Worm (Caenorhabditis elegans) whole organism, midembryonic: ENCODE measurements around the gene irld-63.

Source experiments
- T22C8.4 ChIP-seq: fragments of 200-800 bp; sonication (Bioruptor generic); IDR thresholded peaks from 2 replicates; pipeline ENCODE4 v1.3.6; 2022; ENCODE audit warnings: missing genetic modification characterization, missing compliant biosample characterization
- cog-1 ChIP-seq: sonication (generic microtip); optimal IDR thresholded peaks from 2 replicates; lab custom pipeline; 2016; ENCODE audit warnings: missing genetic modification characterization, missing compliant biosample characterization
- flt-1 ChIP-seq: fragments of 200-800 bp; sonication (Bioruptor generic); IDR thresholded peaks from 2 replicates; pipeline ENCODE4 v1.3.6; 2022; ENCODE audit warnings: missing genetic modification characterization, missing compliant biosample characterization
- klf-2 ChIP-seq: fragments of 200-800 bp; sonication (Bioruptor generic); conservative IDR thresholded peaks from 2 replicates; pipeline ENCODE4 v1.3.6; 2022; ENCODE audit warnings: missing genetic modification reagents, missing genetic modification characterization, missing compliant biosample characterization
- med-1 ChIP-seq: sonication (generic microtip); optimal IDR thresholded peaks from 2 replicates; lab custom pipeline; 2017; ENCODE audit warnings: missing genetic modification characterization, mild to moderate bottlenecking, missing compliant biosample characterization, antibody characterized with exemption, missing genetic modification reagents; ENCODE audit not compliant: insufficient read depth
- ref-1 ChIP-seq: fragments of 200-800 bp; sonication (Bioruptor generic); conservative IDR thresholded peaks from 2 replicates; pipeline ENCODE4 v1.3.6; 2022; ENCODE audit warnings: missing genetic modification reagents, missing genetic modification characterization, missing compliant biosample characterization
- tab-1 ChIP-seq: fragments of 200-800 bp; sonication (Bioruptor generic); IDR thresholded peaks from 2 replicates; pipeline ENCODE4 v1.3.6; 2022; ENCODE audit warnings: missing genetic modification characterization, missing compliant biosample characterization
- ztf-23 ChIP-seq: fragments of 200-800 bp; sonication (Bioruptor generic); IDR thresholded peaks from 2 replicates; pipeline ENCODE4 v1.3.6; 2022; ENCODE audit warnings: missing genetic modification reagents, missing genetic modification characterization, missing compliant biosample characterization
- ztf-29 ChIP-seq: fragments of 200-800 bp; sonication (Bioruptor generic); IDR thresholded peaks from 2 replicates; pipeline ENCODE4 v1.3.6; 2022; ENCODE audit warnings: missing genetic modification reagents, missing genetic modification characterization, missing compliant biosample characterization

The irld-63 gene

ce11 chrII:2975561-2976230 is 45.2 kb downstream of the irld-63 start:
- TF ChIP-seq flt-1 (GFP tag; lab: Robert Waterston, UW) (no peak), ztf-23 (GFP tag; lab: Robert Waterston, UW) (no peak), med-1 (GFP tag; lab: Kevin White, UChicago) (no peak), tab-1 (no peak), T22C8.4 (GFP tag; lab: Robert Waterston, UW) (no peak), ztf-29 (no peak), klf-2 (no peak), ref-1 (GFP tag; lab: Robert Waterston, UW) (no peak), cog-1 (tag; lab: Kevin White, UChicago) (no peak)

- TF ChIP-seq T22C8.4 (GFP tag; lab: Robert Waterston, UW): no peak
- no peak for TF ChIP-seq ref-1 (GFP tag; lab: Robert Waterston, UW)
- TF ChIP-seq cog-1 (tag; lab: Kevin White, UChicago): no peak
- TF ChIP-seq klf-2: no peak
- TF ChIP-seq ztf-23 (GFP tag; lab: Robert Waterston, UW): no peak
- no peak for TF ChIP-seq tab-1
- no peak for TF ChIP-seq flt-1 (GFP tag; lab: Robert Waterston, UW)
- no peak for TF ChIP-seq med-1 (GFP tag; lab: Kevin White, UChicago)
- TF ChIP-seq ztf-29: no peak
Observed at ce11 chrII:2976597-2976996, 46.1 kb downstream of the irld-63 start, which contains the start of gene nhr-88. Gene nhr-88, plus strand, starts transcription at chrII:2976639.

DNA sequence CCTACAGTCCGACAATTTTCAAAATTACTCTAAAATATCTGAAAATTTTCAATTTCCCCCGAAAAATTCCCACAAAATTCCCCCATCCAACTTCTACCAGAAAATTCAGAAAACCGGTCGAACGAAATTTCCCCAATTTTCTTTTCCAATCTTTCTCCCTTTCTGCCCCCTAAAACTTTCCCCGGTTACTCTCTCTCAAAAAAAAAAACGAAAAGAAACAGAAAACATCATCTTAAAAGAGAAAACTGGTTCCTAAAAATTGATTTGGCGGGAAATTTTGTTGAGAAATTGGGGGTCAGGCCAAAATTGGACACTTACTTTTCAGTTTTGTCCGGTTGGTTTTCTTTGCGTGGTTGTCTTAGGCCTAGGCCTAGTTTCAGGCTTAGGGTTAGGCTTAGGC is 47.1 kb downstream of the irld-63 start:
- no peak for TF ChIP-seq cog-1 (tag; lab: Kevin White, UChicago)
- no peak for TF ChIP-seq ztf-23 (GFP tag; lab: Robert Waterston, UW)
- no peak for TF ChIP-seq tab-1
- TF ChIP-seq ref-1 (GFP tag; lab: Robert Waterston, UW): no peak
- no peak for TF ChIP-seq T22C8.4 (GFP tag; lab: Robert Waterston, UW)
- TF ChIP-seq med-1 (GFP tag; lab: Kevin White, UChicago): no peak
- TF ChIP-seq klf-2: no peak
- no peak for TF ChIP-seq ztf-29
- TF ChIP-seq flt-1 (GFP tag; lab: Robert Waterston, UW): no peak

ce11 chrII:2979061-2979460 is 48.5 kb downstream of the irld-63 start:
- TF ChIP-seq flt-1 (GFP tag; lab: Robert Waterston, UW) (no peak), med-1 (GFP tag; lab: Kevin White, UChicago) (no peak), T22C8.4 (GFP tag; lab: Robert Waterston, UW) (no peak), ztf-29 (peak; percentile 47; the same call in 1 of the 2 replicates), ref-1 (GFP tag; lab: Robert Waterston, UW) (no peak), ztf-23 (GFP tag; lab: Robert Waterston, UW) (no peak), cog-1 (tag; lab: Kevin White, UChicago) (no peak), klf-2 (no peak)
